Worm (Caenorhabditis elegans) whole organism, mixed stage, embryonic: ENCODE measurements around the gene F26G1.11.
"Not testable (repeated sequence)": the region's sequence is repeated elsewhere in the genome, so short reads cannot be mapped to it uniquely, and the experiment has no call there.

Experiments
- M03D4.4 ChIP-seq: sonication (generic microtip); optimal IDR thresholded peaks from 2 replicates; lab custom pipeline; 2017; ENCODE audit warnings: mild to moderate bottlenecking, missing genetic modification characterization, missing compliant biosample characterization
- bed-3 ChIP-seq: fragments of 200-800 bp; sonication (Bioruptor generic); optimal IDR thresholded peaks from 3 replicates; lab custom pipeline; 2018; ENCODE audit warnings: mild to moderate bottlenecking, missing genetic modification characterization, moderate library complexity, missing compliant biosample characterization
- blmp-1 ChIP-seq: fragments of 150-350 bp; optimal IDR thresholded peaks from 2 replicates; lab custom pipeline; 2014; ENCODE audit warnings: missing biosample characterization, missing genetic modification characterization
- ceh-43 ChIP-seq: fragments of 200-800 bp; sonication (Bioruptor generic); optimal IDR thresholded peaks from 2 replicates; lab custom pipeline; 2018; ENCODE audit warnings: mild to moderate bottlenecking, missing genetic modification characterization, moderate library complexity, missing compliant biosample characterization
- ceh-83 ChIP-seq: fragments of 200-800 bp; sonication (Bioruptor generic); optimal IDR thresholded peaks from 2 replicates; lab custom pipeline; 2018; ENCODE audit warnings: mild to moderate bottlenecking, missing genetic modification characterization, missing compliant biosample characterization
- cnd-1 ChIP-seq: fragments of 200-800 bp; sonication (Bioruptor generic); optimal IDR thresholded peaks from 2 replicates; lab custom pipeline; 2018; ENCODE audit warnings: mild to moderate bottlenecking, missing genetic modification characterization, missing compliant biosample characterization
- drap-1 ChIP-seq: fragments of 200-800 bp; sonication (Bioruptor generic); optimal IDR thresholded peaks from 3 replicates; lab custom pipeline; 2018; ENCODE audit warnings: mild to moderate bottlenecking, missing genetic modification characterization, missing compliant biosample characterization
- elt-1 ChIP-seq: sonication (generic microtip); optimal IDR thresholded peaks from 2 replicates; lab custom pipeline; 2017; ENCODE audit warnings: missing genetic modification characterization, mild to moderate bottlenecking, missing compliant biosample characterization, antibody characterized with exemption, moderate library complexity, borderline replicate concordance; ENCODE audit not compliant: insufficient read depth
- elt-3 ChIP-seq: fragments of 150-350 bp; optimal IDR thresholded peaks from 2 replicates; lab custom pipeline; 2014; ENCODE audit warnings: missing biosample characterization, missing genetic modification characterization
- flh-1 ChIP-seq: fragments of 200-800 bp; sonication (Bioruptor generic); optimal IDR thresholded peaks from 2 replicates; lab custom pipeline; 2018; ENCODE audit warnings: mild to moderate bottlenecking, missing genetic modification characterization, moderate library complexity, missing compliant biosample characterization
- ham-2 ChIP-seq: fragments of 200-800 bp; sonication (Bioruptor generic); optimal IDR thresholded peaks from 2 replicates; lab custom pipeline; 2018; ENCODE audit warnings: mild to moderate bottlenecking, missing genetic modification characterization, missing compliant biosample characterization
- lin-13 ChIP-seq: fragments of 150-350 bp; optimal IDR thresholded peaks from 2 replicates; lab custom pipeline; 2014; ENCODE audit warnings: missing biosample characterization, missing genetic modification characterization
- lin-32 ChIP-seq: fragments of 200-800 bp; sonication (Bioruptor generic); optimal IDR thresholded peaks from 2 replicates; lab custom pipeline; 2018; ENCODE audit warnings: mild to moderate bottlenecking, missing genetic modification characterization, missing compliant biosample characterization
- lsy-2 ChIP-seq: fragments of 150-350 bp; optimal IDR thresholded peaks from 2 replicates; lab custom pipeline; 2014; ENCODE audit warnings: missing biosample characterization, missing genetic modification characterization
- mab-5 ChIP-seq: fragments of 150-350 bp; optimal IDR thresholded peaks from 2 replicates; lab custom pipeline; 2014; ENCODE audit warnings: missing biosample characterization, missing genetic modification characterization
- mep-1 ChIP-seq: fragments of 150-350 bp; optimal IDR thresholded peaks from 2 replicates; lab custom pipeline; 2017; ENCODE audit warnings: missing biosample characterization, missing genetic modification reagents, missing genetic modification characterization, inconsistent platforms
- mls-2 ChIP-seq: sonication (generic microtip); optimal IDR thresholded peaks from 2 replicates; lab custom pipeline; 2016; ENCODE audit warnings: mild to moderate bottlenecking, missing genetic modification characterization, moderate library complexity, missing compliant biosample characterization
- nhr-2 ChIP-seq: fragments of 150-350 bp; optimal IDR thresholded peaks from 2 replicates; lab custom pipeline; 2014; ENCODE audit warnings: missing biosample characterization, missing genetic modification characterization
- nhr-237 ChIP-seq: fragments of 150-350 bp; optimal IDR thresholded peaks from 2 replicates; lab custom pipeline; 2014; ENCODE audit warnings: missing biosample characterization, missing genetic modification characterization
- nhr-28 ChIP-seq: fragments of 150-350 bp; optimal IDR thresholded peaks from 2 replicates; lab custom pipeline; 2014; ENCODE audit warnings: missing biosample characterization, missing genetic modification characterization
- nhr-76 ChIP-seq: sonication (generic microtip); optimal IDR thresholded peaks from 2 replicates; lab custom pipeline; 2017; ENCODE audit warnings: missing biosample characterization, missing genetic modification characterization
- sem-2 ChIP-seq: fragments of 200-800 bp; sonication (Bioruptor generic); optimal IDR thresholded peaks from 2 replicates; lab custom pipeline; 2018; ENCODE audit warnings: mild to moderate bottlenecking, missing genetic modification characterization, missing compliant biosample characterization
- snpc-4 ChIP-seq: fragments of 150-350 bp; optimal IDR thresholded peaks from 2 replicates; lab custom pipeline; 2014; ENCODE audit warnings: missing biosample characterization, missing genetic modification characterization
- unc-120 ChIP-seq: sonication (generic microtip); optimal IDR thresholded peaks from 2 replicates; lab custom pipeline; 2017; ENCODE audit warnings: missing genetic modification characterization, missing compliant biosample characterization; ENCODE audit not compliant: poor library complexity, severe bottlenecking
- unc-39 ChIP-seq: fragments of 150-350 bp; optimal IDR thresholded peaks from 2 replicates; lab custom pipeline; 2014; ENCODE audit warnings: missing biosample characterization, missing genetic modification characterization
- zip-8 ChIP-seq: fragments of 150-350 bp; optimal IDR thresholded peaks from 2 replicates; lab custom pipeline; 2014; ENCODE audit warnings: missing biosample characterization, missing genetic modification characterization
- ztf-11 ChIP-seq: fragments of 150-350 bp; optimal IDR thresholded peaks from 2 replicates; lab custom pipeline; 2014; ENCODE audit warnings: missing biosample characterization, missing genetic modification characterization

The F26G1.11 gene

DNA sequence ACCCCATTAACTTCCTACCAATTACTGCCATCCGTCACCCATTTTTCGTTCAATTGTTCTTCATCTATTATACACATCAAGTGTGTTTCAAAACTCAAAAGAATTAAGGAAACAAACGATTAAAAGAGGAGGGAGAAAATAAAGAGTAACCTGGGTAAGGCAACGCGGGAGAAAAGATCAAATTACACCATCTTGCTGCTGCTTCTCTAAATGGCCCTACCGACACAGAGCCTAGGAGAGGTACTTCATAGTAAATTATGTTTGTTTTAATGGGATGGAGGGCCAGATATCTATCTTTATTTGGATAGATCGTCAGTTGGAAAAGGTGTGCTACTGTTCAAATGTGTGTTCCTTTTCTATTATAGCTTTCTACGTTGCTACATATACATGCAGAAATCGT is 38.4 kb downstream of the F26G1.11 start:
- TF ChIP-seq elt-3 (tag; lab: Kevin White, UChicago) (no peak), bed-3 (no peak), mls-2 (no peak), unc-39 (tag; lab: Kevin White, UChicago) (no peak), lsy-2 (no peak), unc-120 (tag; lab: Kevin White, UChicago) (no peak), snpc-4 (tag; lab: Kevin White, UChicago) (no peak), ceh-43 (no peak), cnd-1 (tag; lab: Kevin White, UChicago) (no peak), flh-1 (GFP tag; lab: Kevin White, UChicago) (no peak), mab-5 (tag; lab: Kevin White, UChicago) (no peak)

DNA sequence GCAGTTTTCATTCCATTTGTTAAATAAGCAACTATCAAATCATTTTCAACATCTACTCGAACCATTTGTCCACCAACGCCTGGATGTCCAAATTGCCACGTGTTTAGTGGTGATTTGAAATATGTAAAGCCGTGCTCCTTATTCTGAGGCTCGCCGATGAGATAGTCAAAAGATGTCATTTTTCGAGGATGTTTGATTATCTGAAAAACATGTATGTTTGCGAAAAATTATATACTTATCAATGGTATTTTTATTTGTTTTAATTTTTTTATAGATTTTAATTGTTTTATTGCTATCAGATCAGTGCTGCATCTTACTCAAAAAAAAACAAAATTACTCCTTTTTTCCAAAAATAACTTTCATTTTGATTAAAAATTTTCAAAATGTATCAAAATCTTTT is 41.8 kb downstream of the F26G1.11 start:
- TF ChIP-seq lin-13 (tag; lab: Kevin White, UChicago) (no peak), ceh-43 (no peak), nhr-76 (no peak), ham-2 (GFP tag; lab: Kevin White, UChicago) (no peak), M03D4.4 (tag; lab: Kevin White, UChicago) (no peak), elt-1 (tag; lab: Kevin White, UChicago) (no peak), mls-2 (no peak), nhr-2 (tag; lab: Kevin White, UChicago) (no peak), ceh-83 (GFP tag; lab: Kevin White, UChicago) (no peak), sem-2 (GFP tag; lab: Kevin White, UChicago) (no peak), unc-39 (tag; lab: Kevin White, UChicago) (no peak), ztf-11 (tag; lab: Kevin White, UChicago) (no peak), lin-32 (GFP tag; lab: Kevin White, UChicago) (no peak), mep-1 (no peak), lsy-2 (no peak), cnd-1 (tag; lab: Kevin White, UChicago) (no peak), unc-120 (tag; lab: Kevin White, UChicago) (no peak), snpc-4 (tag; lab: Kevin White, UChicago) (no peak), drap-1 (GFP tag; lab: Kevin White, UChicago) (no peak), nhr-28 (no peak)

DNA sequence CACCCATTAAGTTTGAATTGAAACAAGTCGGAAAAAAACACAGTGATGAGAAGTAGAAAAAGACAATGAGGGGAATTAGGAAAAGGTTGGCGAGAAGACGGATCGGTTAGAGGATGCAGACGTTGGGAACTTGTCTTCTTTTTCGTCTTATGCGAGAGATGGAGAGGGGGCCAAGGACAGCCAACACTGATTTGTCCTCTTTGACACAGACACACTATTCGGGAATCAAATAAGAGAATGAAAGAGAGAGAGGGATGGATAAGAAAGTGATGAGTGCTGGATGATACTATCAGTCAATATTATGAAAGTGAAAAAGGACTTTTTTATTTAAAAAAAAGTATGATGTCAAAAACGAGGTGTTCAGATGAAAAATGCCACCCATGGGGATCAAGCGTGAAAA is 44.8 kb downstream of the F26G1.11 start, which contains the start of gene lact-5:
lact-5 (minus strand) TSS at position 1 of the 400 bp plus-strand sequence.
- TF ChIP-seq ceh-43 (no peak), sem-2 (GFP tag; lab: Kevin White, UChicago) (no peak), flh-1 (GFP tag; lab: Kevin White, UChicago) (no peak), blmp-1 (peak; percentile 69), elt-3 (tag; lab: Kevin White, UChicago) (no peak)

DNA sequence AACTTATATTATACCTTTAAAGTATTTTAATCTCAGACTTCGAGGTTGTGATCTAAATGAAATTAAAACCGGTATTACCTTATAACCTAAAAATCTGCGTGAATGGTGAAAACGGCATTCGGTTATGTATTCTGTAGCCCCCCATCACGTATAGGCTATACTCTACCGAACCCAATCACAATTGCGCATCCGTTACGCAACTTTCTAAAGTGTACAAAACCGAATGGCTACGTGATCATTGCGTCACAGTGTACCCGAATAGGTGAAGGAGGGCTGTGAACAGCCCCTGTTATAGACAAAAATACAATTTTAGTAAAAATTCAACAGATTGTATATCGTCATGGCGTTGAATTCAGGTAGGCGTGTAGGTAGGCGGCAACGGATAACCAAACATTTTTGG is 45.7 kb downstream of the F26G1.11 start:
- TF ChIP-seq nhr-237 (tag; lab: Kevin White, UChicago): no peak
- TF ChIP-seq sem-2 (GFP tag; lab: Kevin White, UChicago): no peak
- peak; percentile 70 for TF ChIP-seq nhr-2 (tag; lab: Kevin White, UChicago)
- TF ChIP-seq zip-8 (tag; lab: Kevin White, UChicago): peak; percentile 96

DNA sequence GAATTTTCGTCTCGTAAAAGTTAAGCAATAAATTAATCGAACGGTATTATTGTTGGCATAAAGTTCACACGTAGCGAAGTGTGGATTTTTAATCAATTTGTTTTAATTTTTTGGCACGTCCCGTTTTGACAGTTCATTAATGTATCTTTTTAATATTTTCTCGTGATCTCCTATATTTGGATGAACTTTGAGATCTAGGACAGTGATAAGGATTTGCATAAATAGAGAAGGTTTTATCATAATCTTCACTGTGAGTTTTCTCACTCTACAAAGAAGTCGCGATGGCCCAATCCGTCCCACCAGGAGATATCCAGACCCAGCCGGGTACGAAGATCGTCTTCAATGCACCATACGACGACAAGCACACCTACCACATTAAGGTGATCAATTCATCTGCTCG is 48.2 kb downstream of the F26G1.11 start, which contains the start of the genes C33F10.8 and msp-40:
C33F10.8 (minus strand) TSS at position 101 of the 400 bp plus-strand sequence.
msp-40 (plus strand) TSS at position 282 of the 400 bp plus-strand sequence.
- TF ChIP-seq zip-8 (tag; lab: Kevin White, UChicago); mls-2; lin-13 (tag; lab: Kevin White, UChicago): not testable (repeated sequence)
